Worm (Caenorhabditis elegans): ENCODE measurements around the gene F37C12.21.

F37C12.21 gene

ce11 chrIII:7195325-7195724 is 7.2 kb downstream of the F37C12.21 start, which contains the start of gene F37C12.18:
F37C12.18 (minus strand) TSS chrIII:7195425.
- TF ChIP-seq T22C8.4 (GFP tag; IDR thresholded peaks at IDR 0.05) (no peak), med-1 (GFP tag; optimal IDR thresholded peaks at IDR 0.05; ENCODE audit: insufficient read depth) (no peak), flt-1 (GFP tag; IDR thresholded peaks at IDR 0.05) (no peak), ztf-29 (GFP tag; IDR thresholded peaks at IDR 0.05) (no peak), klf-2 (GFP tag; conservative IDR thresholded peaks at IDR 0.05) (no peak), cog-1 (tag; optimal IDR thresholded peaks at IDR 0.05) (no peak), tab-1 (GFP tag; IDR thresholded peaks at IDR 0.05) (no peak), ztf-23 (GFP tag; IDR thresholded peaks at IDR 0.05) (no peak), ref-1 (GFP tag; conservative IDR thresholded peaks at IDR 0.05) (no peak)

- no peak for TF ChIP-seq flt-1 (GFP tag; IDR thresholded peaks at IDR 0.05)
- TF ChIP-seq klf-2 (GFP tag; conservative IDR thresholded peaks at IDR 0.05): no peak
- TF ChIP-seq med-1 (GFP tag; optimal IDR thresholded peaks at IDR 0.05; ENCODE audit: insufficient read depth): no peak
- no peak for TF ChIP-seq cog-1 (tag; optimal IDR thresholded peaks at IDR 0.05)
- TF ChIP-seq ref-1 (GFP tag; conservative IDR thresholded peaks at IDR 0.05): no peak
- TF ChIP-seq tab-1 (GFP tag; IDR thresholded peaks at IDR 0.05): no peak
- TF ChIP-seq ztf-23 (GFP tag; IDR thresholded peaks at IDR 0.05): no peak
- no peak for TF ChIP-seq ztf-29 (GFP tag; IDR thresholded peaks at IDR 0.05)
- TF ChIP-seq T22C8.4 (GFP tag; IDR thresholded peaks at IDR 0.05): no peak
Measured at ce11 chrIII:7197973-7198372, 9.8 kb downstream of the F37C12.21 start, which contains the start of gene exos-9. exos-9 (minus strand) TSS chrIII:7198073.

ce11 chrIII:7198838-7199237 is 10.7 kb downstream of the F37C12.21 start, which contains the start of gene pfd-5:
pfd-5 (minus strand) TSS chrIII:7198884.
- peak; percentile 71; the same call in 1 of the 2 replicates for TF ChIP-seq klf-2 (GFP tag; conservative IDR thresholded peaks at IDR 0.05)
- peak; percentile 52 for TF ChIP-seq cog-1 (tag; optimal IDR thresholded peaks at IDR 0.05)
- TF ChIP-seq ztf-23 (GFP tag; IDR thresholded peaks at IDR 0.05): peak; percentile 74
- no peak for TF ChIP-seq ref-1 (GFP tag; conservative IDR thresholded peaks at IDR 0.05)
- no peak for TF ChIP-seq med-1 (GFP tag; optimal IDR thresholded peaks at IDR 0.05; ENCODE audit: insufficient read depth)
- peak; percentile 84 for TF ChIP-seq flt-1 (GFP tag; IDR thresholded peaks at IDR 0.05)
- no peak for TF ChIP-seq ztf-29 (GFP tag; IDR thresholded peaks at IDR 0.05)

ce11 chrIII:7199467-7199866 is 11.3 kb downstream of the F37C12.21 start:
- TF ChIP-seq ref-1 (GFP tag; conservative IDR thresholded peaks at IDR 0.05) (no peak), ztf-29 (GFP tag; IDR thresholded peaks at IDR 0.05) (no peak), med-1 (GFP tag; optimal IDR thresholded peaks at IDR 0.05; ENCODE audit: insufficient read depth) (no peak), tab-1 (GFP tag; IDR thresholded peaks at IDR 0.05) (no peak), cog-1 (tag; optimal IDR thresholded peaks at IDR 0.05) (no peak), ztf-23 (GFP tag; IDR thresholded peaks at IDR 0.05) (no peak), flt-1 (GFP tag; IDR thresholded peaks at IDR 0.05) (no peak), T22C8.4 (GFP tag; IDR thresholded peaks at IDR 0.05) (no peak), klf-2 (GFP tag; conservative IDR thresholded peaks at IDR 0.05) (no peak)

- peak; percentile 31; the same call in 1 of the 2 replicates for TF ChIP-seq ztf-29 (GFP tag; IDR thresholded peaks at IDR 0.05)
- TF ChIP-seq cog-1 (tag; optimal IDR thresholded peaks at IDR 0.05): no peak
Measured at ce11 chrIII:7201378-7202256, 13.5 kb downstream of the F37C12.21 start, which contains the start of gene dpy-31. dpy-31 (plus strand) TSS chrIII:7202206.

ce11 chrIII:7203130-7203775 is 15.1 kb downstream of the F37C12.21 start:
- TF ChIP-seq ref-1 (GFP tag; conservative IDR thresholded peaks at IDR 0.05): no peak
- no peak for TF ChIP-seq med-1 (GFP tag; optimal IDR thresholded peaks at IDR 0.05; ENCODE audit: insufficient read depth)
- no peak for TF ChIP-seq flt-1 (GFP tag; IDR thresholded peaks at IDR 0.05)
- no peak for TF ChIP-seq klf-2 (GFP tag; conservative IDR thresholded peaks at IDR 0.05)
- TF ChIP-seq ztf-29 (GFP tag; IDR thresholded peaks at IDR 0.05): no peak
- no peak for TF ChIP-seq T22C8.4 (GFP tag; IDR thresholded peaks at IDR 0.05)

ce11 chrIII:7207903-7208497 is 19.8 kb downstream of the F37C12.21 start, which contains the start of gene rpl-6:
rpl-6 (plus strand) TSS chrIII:7208447.
- TF ChIP-seq ztf-23 (GFP tag; IDR thresholded peaks at IDR 0.05): 0 out of 2 replicates have a peak, but pooled peaks have one; percentile 28
- peak; percentile 61; the same call in 1 of the 2 replicates for TF ChIP-seq ztf-29 (GFP tag; IDR thresholded peaks at IDR 0.05)
- no peak for TF ChIP-seq klf-2 (GFP tag; conservative IDR thresholded peaks at IDR 0.05)
- TF ChIP-seq T22C8.4 (GFP tag; IDR thresholded peaks at IDR 0.05): no peak
- TF ChIP-seq flt-1 (GFP tag; IDR thresholded peaks at IDR 0.05): 0 out of 2 replicates have a peak, but pooled peaks have one; percentile 13
- TF ChIP-seq ref-1 (GFP tag; conservative IDR thresholded peaks at IDR 0.05): no peak
- no peak for TF ChIP-seq tab-1 (GFP tag; IDR thresholded peaks at IDR 0.05)
- TF ChIP-seq med-1 (GFP tag; optimal IDR thresholded peaks at IDR 0.05; ENCODE audit: insufficient read depth): no peak
- peak; percentile 66 for TF ChIP-seq cog-1 (tag; optimal IDR thresholded peaks at IDR 0.05)

- TF ChIP-seq cog-1 (tag; optimal IDR thresholded peaks at IDR 0.05) (no peak), T22C8.4 (GFP tag; IDR thresholded peaks at IDR 0.05) (no peak), tab-1 (GFP tag; IDR thresholded peaks at IDR 0.05) (no peak), med-1 (GFP tag; optimal IDR thresholded peaks at IDR 0.05; ENCODE audit: insufficient read depth) (no peak), ref-1 (GFP tag; conservative IDR thresholded peaks at IDR 0.05) (no peak), ztf-23 (GFP tag; IDR thresholded peaks at IDR 0.05) (no peak), klf-2 (GFP tag; conservative IDR thresholded peaks at IDR 0.05) (no peak), ztf-29 (GFP tag; IDR thresholded peaks at IDR 0.05) (no peak), flt-1 (GFP tag; IDR thresholded peaks at IDR 0.05) (no peak)
Measured at ce11 chrIII:7209721-7210120, 21.6 kb downstream of the F37C12.21 start, which contains the start of gene R151.2. R151.2 (plus strand) TSS chrIII:7209967.
